Worm (Caenorhabditis elegans): Measurements from ENCODE around the gene F32D8.3.

DNA sequence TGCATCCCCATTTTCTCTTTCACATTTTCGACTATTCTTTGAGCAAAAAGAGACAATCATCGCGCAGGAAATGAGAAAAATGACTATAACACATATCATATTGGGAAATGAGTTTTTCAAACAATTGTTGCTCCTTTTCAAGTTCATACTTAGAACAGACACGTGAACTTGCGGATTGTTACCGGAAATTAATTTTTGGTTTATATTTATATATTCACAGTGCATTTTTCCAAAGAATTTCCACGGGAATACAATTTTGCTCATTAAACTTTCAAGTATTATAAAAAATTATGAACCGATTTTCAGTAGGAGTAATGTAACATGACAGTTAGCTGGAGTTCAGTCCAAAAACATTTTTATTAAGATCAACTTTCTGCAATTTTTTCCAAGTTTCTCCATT lies 36.6 kb downstream of the F32D8.3 start, which contains the start of gene F58B4.7:
- TF ChIP-seq hlh-30 (tag; optimal IDR thresholded peaks at IDR 0.05; ENCODE audit: insufficient read depth): no peak
- no peak for TF ChIP-seq zag-1 (tag; optimal IDR thresholded peaks at IDR 0.05)
- TF ChIP-seq unc-130 (GFP tag; optimal IDR thresholded peaks at IDR 0.05): no peak
- TF ChIP-seq daf-16 (GFP tag; optimal IDR thresholded peaks at IDR 0.05): no peak
- TF ChIP-seq daf-16 (tag; optimal IDR thresholded peaks at IDR 0.05): no peak
- TF ChIP-seq lin-39 (tag; optimal IDR thresholded peaks at IDR 0.05): no peak
